Worm (Caenorhabditis elegans) whole organism, midembryonic: Measurements from ENCODE around the gene F59B10.2.

Source experiments
- T22C8.4 ChIP-seq: fragments of 200-800 bp; sonication (Bioruptor generic); IDR thresholded peaks from 2 replicates; pipeline ENCODE4 v1.3.6; 2022; ENCODE audit warnings: missing genetic modification characterization, missing compliant biosample characterization
- ztf-23 ChIP-seq: fragments of 200-800 bp; sonication (Bioruptor generic); IDR thresholded peaks from 2 replicates; pipeline ENCODE4 v1.3.6; 2022; ENCODE audit warnings: missing genetic modification reagents, missing genetic modification characterization, missing compliant biosample characterization

DNA sequence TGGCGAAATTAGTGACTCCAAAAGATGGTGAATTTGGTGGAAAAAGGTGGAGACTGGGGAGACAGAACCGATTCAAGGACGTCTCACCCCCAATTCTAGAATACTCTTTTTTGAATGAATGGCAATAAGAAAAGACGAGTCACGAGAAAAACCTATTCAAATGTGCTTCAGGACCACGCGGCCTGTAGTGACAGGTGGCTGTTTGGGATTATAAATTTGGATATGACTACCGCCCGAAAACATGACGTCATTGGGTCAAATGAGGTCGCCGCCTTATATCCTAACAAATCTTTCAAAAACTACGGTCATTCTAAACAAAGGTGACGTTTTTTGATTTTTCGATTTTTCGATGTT is 44.4 kb upstream of the F59B10.2 start:
- TF ChIP-seq T22C8.4 (GFP tag; lab: Robert Waterston, UW) (no peak), ztf-23 (GFP tag; lab: Robert Waterston, UW) (no peak)
